Fruit fly (Drosophila melanogaster) whole organism, prepupa: ENCODE measurements around the gene CG5382.

Experiments used
- CG4318 ChIP-seq: fragments of 200-800 bp; sonication (Bioruptor generic); optimal IDR thresholded peaks from 3 replicates; lab custom pipeline; 2017; ENCODE audit warnings: missing biosample characterization, mild to moderate bottlenecking, missing genetic modification characterization
- Sox14 ChIP-seq: fragments of 200-800 bp; sonication (Bioruptor generic); optimal IDR thresholded peaks from 3 replicates; lab custom pipeline; 2016; ENCODE audit warnings: missing biosample characterization, missing genetic modification characterization
- topi ChIP-seq: fragments of 200-800 bp; sonication (Bioruptor generic); optimal IDR thresholded peaks from 3 replicates; lab custom pipeline; 2016; ENCODE audit warnings: missing biosample characterization, missing genetic modification characterization

dm6 chr3R:22411879-22412587 is 46.2 kb upstream of the CG5382 start:
- TF ChIP-seq topi (GFP tag; lab: Kevin White, UChicago) (no peak), CG4318 (GFP tag; lab: Kevin White, UChicago) (no peak), Sox14 (GFP tag; lab: Kevin White, UChicago) (no peak)
